Fruit fly (Drosophila melanogaster): ENCODE data around the gene Acbp1.

Acbp1 gene

dm6 chr2L:8126849-8127602 lies 35.2 kb downstream of the Acbp1 start, which contains the start of the genes CG12375 and CG8668 (continued):
- TF ChIP-seq CG17359 (tag; optimal IDR thresholded peaks at IDR 0.05) (no peak), croc (GFP tag; conservative IDR thresholded peaks at IDR 0.05) (no peak), CG7928 (GFP tag; optimal IDR thresholded peaks at IDR 0.05) (no peak), Gsc (GFP tag; IDR thresholded peaks at IDR 0.05) (no peak), CG1233 (GFP tag; optimal IDR thresholded peaks at IDR 0.05) (no peak), CG12659 (GFP tag; optimal IDR thresholded peaks at IDR 0.05) (peak; percentile 62), Med (GFP tag) (peak; percentile 79), CG12236 (GFP tag; optimal IDR thresholded peaks at IDR 0.05) (no peak), slp2 (GFP tag; optimal IDR thresholded peaks at IDR 0.05) (no peak), CG4328 (GFP tag; optimal IDR thresholded peaks at IDR 0.05) (no peak), BtbVII (GFP tag; optimal IDR thresholded peaks at IDR 0.05) (no peak), gcm (GFP tag; optimal IDR thresholded peaks at IDR 0.05) (no peak), CG14441 (GFP tag; IDR thresholded peaks at IDR 0.05) (no peak), GATAe (GFP tag; conservative IDR thresholded peaks at IDR 0.05) (no peak), H2.0 (GFP tag; IDR thresholded peaks at IDR 0.05) (no peak), nerfin-1 (tag; optimal IDR thresholded peaks at IDR 0.05) (no peak), CG13424 (tag; optimal IDR thresholded peaks at IDR 0.05) (no peak), CG12155 (GFP tag; optimal IDR thresholded peaks at IDR 0.05) (no peak), CG4424 (GFP tag; optimal IDR thresholded peaks at IDR 0.05) (no peak), C15 (GFP tag; IDR thresholded peaks at IDR 0.05) (no peak), chn (GFP tag; optimal IDR thresholded peaks at IDR 0.05) (no peak), pros (GFP tag; optimal IDR thresholded peaks at IDR 0.05) (no peak), CG8924 (tag; optimal IDR thresholded peaks at IDR 0.05) (peak; percentile 45), CG15696 (tag; optimal IDR thresholded peaks at IDR 0.05) (no peak), ems (GFP tag; optimal IDR thresholded peaks at IDR 0.05) (no peak), dmrt11E (tag; optimal IDR thresholded peaks at IDR 0.05) (no peak), CG32532 (GFP tag; IDR thresholded peaks at IDR 0.05) (no peak), CG3847 (GFP tag; IDR thresholded peaks at IDR 0.05) (no peak), CG13287 (GFP tag; IDR thresholded peaks at IDR 0.05; ENCODE audit: partially characterized antibody) (peak; percentile 87), Nf-YB (GFP tag; optimal IDR thresholded peaks at IDR 0.05) (no peak), Dref (GFP tag; IDR thresholded peaks at IDR 0.05) (peak; percentile 87), eve (GFP tag; optimal IDR thresholded peaks at IDR 0.05) (no peak), bigmax (GFP tag; optimal IDR thresholded peaks at IDR 0.05) (no peak), zf30C (GFP tag; optimal IDR thresholded peaks at IDR 0.05) (no peak), Ets65A (GFP tag) (no peak), H15 (GFP tag; IDR thresholded peaks at IDR 0.05) (no peak), CrebB (tag; optimal IDR thresholded peaks at IDR 0.05) (no peak), seq (GFP tag; IDR thresholded peaks at IDR 0.05) (no peak), aop (GFP tag; IDR thresholded peaks at IDR 0.05) (no peak), Dip2 (GFP tag; IDR thresholded peaks at IDR 0.05) (no peak), tio (GFP tag; optimal IDR thresholded peaks at IDR 0.05) (no peak), disco-r (GFP tag; optimal IDR thresholded peaks at IDR 0.05) (no peak), CG17612 (GFP tag; IDR thresholded peaks at IDR 0.05) (no peak), ab (GFP tag; optimal IDR thresholded peaks at IDR 0.05) (no peak), zen2 (GFP tag; IDR thresholded peaks at IDR 0.05; ENCODE audit: partially characterized antibody) (peak; percentile 76; the same call in 2 of the 3 replicates), eyg (GFP tag; optimal IDR thresholded peaks at IDR 0.05) (no peak), hth (optimal IDR thresholded peaks at IDR 0.05) (no peak), Pdp1 (GFP tag; optimal IDR thresholded peaks at IDR 0.05) (peak in 1 of 2 experiments; percentile 18), CG12769 (tag; optimal IDR thresholded peaks at IDR 0.05) (no peak), Sin3A (optimal IDR thresholded peaks at IDR 0.05) (no peak), hkb (optimal IDR thresholded peaks at IDR 0.05) (no peak), hkb (GFP tag; IDR thresholded peaks at IDR 0.05) (no peak; the same call in 1 of the 2 replicates)

All from whole organism, embryonic.